Worm (Caenorhabditis elegans) whole organism, mixed stage, embryonic: ENCODE data around the gene bus-19.

Source experiments
- M03D4.4 ChIP-seq: sonication (generic microtip); optimal IDR thresholded peaks from 2 replicates; lab custom pipeline; 2017; ENCODE audit warnings: mild to moderate bottlenecking, missing genetic modification characterization, missing compliant biosample characterization
- bed-3 ChIP-seq: fragments of 200-800 bp; sonication (Bioruptor generic); optimal IDR thresholded peaks from 3 replicates; lab custom pipeline; 2018; ENCODE audit warnings: mild to moderate bottlenecking, missing genetic modification characterization, moderate library complexity, missing compliant biosample characterization
- ceh-39 ChIP-seq: fragments of 150-350 bp; optimal IDR thresholded peaks from 2 replicates; lab custom pipeline; 2014; ENCODE audit warnings: missing biosample characterization, missing genetic modification characterization
- ceh-43 ChIP-seq: fragments of 200-800 bp; sonication (Bioruptor generic); optimal IDR thresholded peaks from 2 replicates; lab custom pipeline; 2018; ENCODE audit warnings: mild to moderate bottlenecking, missing genetic modification characterization, moderate library complexity, missing compliant biosample characterization
- ceh-83 ChIP-seq: fragments of 200-800 bp; sonication (Bioruptor generic); optimal IDR thresholded peaks from 2 replicates; lab custom pipeline; 2018; ENCODE audit warnings: mild to moderate bottlenecking, missing genetic modification characterization, missing compliant biosample characterization
- ces-1 ChIP-seq: fragments of 150-350 bp; optimal IDR thresholded peaks from 2 replicates; lab custom pipeline; 2014; ENCODE audit warnings: missing biosample characterization, missing genetic modification reagents, missing genetic modification characterization
- cnd-1 ChIP-seq: fragments of 200-800 bp; sonication (Bioruptor generic); optimal IDR thresholded peaks from 2 replicates; lab custom pipeline; 2018; ENCODE audit warnings: mild to moderate bottlenecking, missing genetic modification characterization, missing compliant biosample characterization
- drap-1 ChIP-seq: fragments of 200-800 bp; sonication (Bioruptor generic); optimal IDR thresholded peaks from 3 replicates; lab custom pipeline; 2018; ENCODE audit warnings: mild to moderate bottlenecking, missing genetic modification characterization, missing compliant biosample characterization
- elt-1 ChIP-seq: sonication (generic microtip); optimal IDR thresholded peaks from 2 replicates; lab custom pipeline; 2017; ENCODE audit warnings: missing genetic modification characterization, mild to moderate bottlenecking, missing compliant biosample characterization, antibody characterized with exemption, moderate library complexity, borderline replicate concordance; ENCODE audit not compliant: insufficient read depth
- elt-3 ChIP-seq: fragments of 150-350 bp; optimal IDR thresholded peaks from 2 replicates; lab custom pipeline; 2014; ENCODE audit warnings: missing biosample characterization, missing genetic modification characterization
- flh-1 ChIP-seq: fragments of 200-800 bp; sonication (Bioruptor generic); optimal IDR thresholded peaks from 2 replicates; lab custom pipeline; 2018; ENCODE audit warnings: mild to moderate bottlenecking, missing genetic modification characterization, moderate library complexity, missing compliant biosample characterization
- ham-2 ChIP-seq: fragments of 200-800 bp; sonication (Bioruptor generic); optimal IDR thresholded peaks from 2 replicates; lab custom pipeline; 2018; ENCODE audit warnings: mild to moderate bottlenecking, missing genetic modification characterization, missing compliant biosample characterization
- hlh-1 ChIP-seq: fragments of 150-350 bp; optimal IDR thresholded peaks from 2 replicates; lab custom pipeline; 2014; ENCODE audit warnings: missing biosample characterization, missing genetic modification reagents, missing genetic modification characterization
- lin-13 ChIP-seq: fragments of 150-350 bp; optimal IDR thresholded peaks from 2 replicates; lab custom pipeline; 2014; ENCODE audit warnings: missing biosample characterization, missing genetic modification characterization
- lin-32 ChIP-seq: fragments of 200-800 bp; sonication (Bioruptor generic); optimal IDR thresholded peaks from 2 replicates; lab custom pipeline; 2018; ENCODE audit warnings: mild to moderate bottlenecking, missing genetic modification characterization, missing compliant biosample characterization
- lsy-2 ChIP-seq: fragments of 150-350 bp; optimal IDR thresholded peaks from 2 replicates; lab custom pipeline; 2014; ENCODE audit warnings: missing biosample characterization, missing genetic modification characterization
- mep-1 ChIP-seq: fragments of 150-350 bp; optimal IDR thresholded peaks from 2 replicates; lab custom pipeline; 2017; ENCODE audit warnings: missing biosample characterization, missing genetic modification reagents, missing genetic modification characterization, inconsistent platforms
- mls-2 ChIP-seq: sonication (generic microtip); optimal IDR thresholded peaks from 2 replicates; lab custom pipeline; 2016; ENCODE audit warnings: mild to moderate bottlenecking, missing genetic modification characterization, moderate library complexity, missing compliant biosample characterization
- nhr-12 ChIP-seq: fragments of 150-350 bp; optimal IDR thresholded peaks from 2 replicates; lab custom pipeline; 2014; ENCODE audit warnings: missing biosample characterization, missing genetic modification characterization
- nhr-2 ChIP-seq: fragments of 150-350 bp; optimal IDR thresholded peaks from 2 replicates; lab custom pipeline; 2014; ENCODE audit warnings: missing biosample characterization, missing genetic modification characterization
- nhr-28 ChIP-seq: fragments of 150-350 bp; optimal IDR thresholded peaks from 2 replicates; lab custom pipeline; 2014; ENCODE audit warnings: missing biosample characterization, missing genetic modification characterization
- nhr-76 ChIP-seq: sonication (generic microtip); optimal IDR thresholded peaks from 2 replicates; lab custom pipeline; 2017; ENCODE audit warnings: missing biosample characterization, missing genetic modification characterization
- pha-4 ChIP-seq: fragments of 150-350 bp; optimal IDR thresholded peaks from 2 replicates; lab custom pipeline; 2018; ENCODE audit warnings: missing biosample characterization, missing genetic modification reagents, missing genetic modification characterization
- sptf-1 ChIP-seq: sonication (generic microtip); optimal IDR thresholded peaks from 2 replicates; lab custom pipeline; 2017; ENCODE audit warnings: mild to moderate bottlenecking, missing genetic modification characterization, moderate library complexity, missing compliant biosample characterization
- tbx-8 ChIP-seq: fragments of 200-800 bp; sonication (Bioruptor generic); optimal IDR thresholded peaks from 2 replicates; lab custom pipeline; 2018; ENCODE audit warnings: mild to moderate bottlenecking, missing genetic modification characterization, moderate library complexity, missing compliant biosample characterization
- unc-120 ChIP-seq: sonication (generic microtip); optimal IDR thresholded peaks from 2 replicates; lab custom pipeline; 2017; ENCODE audit warnings: missing genetic modification characterization, missing compliant biosample characterization; ENCODE audit not compliant: poor library complexity, severe bottlenecking
- unc-39 ChIP-seq: fragments of 150-350 bp; optimal IDR thresholded peaks from 2 replicates; lab custom pipeline; 2014; ENCODE audit warnings: missing biosample characterization, missing genetic modification characterization
- unc-62 ChIP-seq: fragments of 150-350 bp; optimal IDR thresholded peaks from 2 replicates; lab custom pipeline; 2014; ENCODE audit warnings: missing biosample characterization, missing genetic modification reagents, missing genetic modification characterization
- zip-8 ChIP-seq: fragments of 150-350 bp; optimal IDR thresholded peaks from 2 replicates; lab custom pipeline; 2014; ENCODE audit warnings: missing biosample characterization, missing genetic modification characterization
- ztf-11 ChIP-seq: fragments of 150-350 bp; optimal IDR thresholded peaks from 2 replicates; lab custom pipeline; 2014; ENCODE audit warnings: missing biosample characterization, missing genetic modification characterization

The bus-19 gene

DNA sequence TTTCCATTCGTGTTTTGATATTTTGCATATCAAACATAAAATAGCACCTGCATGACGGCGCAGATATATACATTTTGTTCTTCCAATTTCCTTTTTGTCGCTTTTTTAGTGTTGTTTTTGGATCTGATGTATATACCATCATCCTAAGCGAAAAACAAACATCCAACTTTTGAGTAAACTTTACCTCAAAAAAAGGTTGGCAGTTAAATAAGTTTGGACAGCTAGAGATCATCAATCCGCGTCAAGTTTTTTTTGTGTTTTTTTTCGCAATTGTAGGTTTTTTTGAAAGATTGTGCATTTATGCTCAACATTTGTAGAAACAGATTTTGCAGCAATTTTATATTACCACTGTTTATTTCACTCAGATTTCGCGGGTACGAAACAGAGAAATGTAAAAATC lies at the start of gene bus-19:
TSS of gene bus-19 (plus strand) at position 301 of the 400 bp plus-strand sequence.
- TF ChIP-seq nhr-76 (tag; lab: Kevin White, UChicago), result no peak
- no peak for TF ChIP-seq nhr-2 (tag; lab: Kevin White, UChicago)
- no peak for TF ChIP-seq flh-1 (GFP tag; lab: Kevin White, UChicago)

- TF ChIP-seq hlh-1 (tag; lab: Kevin White, UChicago) (no peak), nhr-28 (tag; lab: Kevin White, UChicago) (no peak), elt-3 (no peak), elt-1 (tag; lab: Kevin White, UChicago) (no peak), pha-4 (tag; lab: Kevin White, UChicago) (no peak), ces-1 (GFP tag; lab: Kevin White, UChicago) (no peak), nhr-12 (tag; lab: Kevin White, UChicago) (no peak), lin-13 (tag; lab: Kevin White, UChicago) (no peak), ztf-11 (tag; lab: Kevin White, UChicago) (no peak), mls-2 (tag; lab: Kevin White, UChicago) (no peak), bed-3 (GFP tag; lab: Kevin White, UChicago) (no peak), tbx-8 (GFP tag; lab: Kevin White, UChicago) (no peak), unc-39 (tag; lab: Kevin White, UChicago) (no peak), lin-32 (GFP tag; lab: Kevin White, UChicago) (no peak), nhr-76 (tag; lab: Kevin White, UChicago) (no peak), ceh-83 (GFP tag; lab: Kevin White, UChicago) (no peak), sptf-1 (no peak), ceh-43 (GFP tag; lab: Kevin White, UChicago) (no peak), lsy-2 (no peak)
These were observed 49.8 kb upstream of the bus-19 start for ce11 chrV:12822065-12822464.

DNA sequence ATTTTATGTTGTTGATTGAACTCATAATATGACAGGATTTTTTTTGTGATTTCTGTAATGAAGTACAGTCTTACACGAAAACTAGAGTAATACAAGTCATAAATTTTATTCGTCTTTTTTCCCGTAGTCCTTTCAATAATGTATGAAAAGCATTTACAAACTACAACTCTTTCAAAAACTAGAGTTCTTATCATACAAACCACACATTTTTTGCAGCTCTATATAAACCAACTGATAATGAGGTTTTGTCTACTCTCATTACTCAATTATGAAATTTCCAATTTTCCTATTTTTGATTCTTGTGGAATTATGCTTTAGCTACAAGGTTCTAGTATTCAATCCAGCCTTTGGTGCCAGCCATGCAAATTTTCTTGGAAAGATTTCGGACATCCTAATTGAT lies 47.1 kb upstream of the bus-19 start, which contains the start of gene ugt-16:
TSS of gene ugt-16 (plus strand) at position 248 of the 400 bp plus-strand sequence.
- TF ChIP-seq mep-1 (tag; lab: Kevin White, UChicago) (no peak), cnd-1 (tag; lab: Kevin White, UChicago) (no peak), ceh-43 (GFP tag; lab: Kevin White, UChicago) (no peak), nhr-28 (tag; lab: Kevin White, UChicago) (no peak), mls-2 (tag; lab: Kevin White, UChicago) (no peak), drap-1 (GFP tag; lab: Kevin White, UChicago) (no peak), unc-62 (GFP tag; lab: Kevin White, UChicago) (no peak), elt-3 (no peak), ztf-11 (tag; lab: Kevin White, UChicago) (no peak), ham-2 (GFP tag; lab: Kevin White, UChicago) (no peak), ceh-39 (tag; lab: Kevin White, UChicago) (no peak), ces-1 (GFP tag; lab: Kevin White, UChicago) (no peak), zip-8 (no peak), M03D4.4 (no peak), unc-120 (no peak), unc-39 (tag; lab: Kevin White, UChicago) (no peak)

- TF ChIP-seq flh-1 (GFP tag; lab: Kevin White, UChicago) (no peak), drap-1 (GFP tag; lab: Kevin White, UChicago) (no peak)
These were observed 44.6 kb upstream of the bus-19 start, which contains the start of gene ugt-15 for ce11 chrV:12827219-12827618. Gene ugt-15 (plus strand): TSS chrV:12827519.

DNA sequence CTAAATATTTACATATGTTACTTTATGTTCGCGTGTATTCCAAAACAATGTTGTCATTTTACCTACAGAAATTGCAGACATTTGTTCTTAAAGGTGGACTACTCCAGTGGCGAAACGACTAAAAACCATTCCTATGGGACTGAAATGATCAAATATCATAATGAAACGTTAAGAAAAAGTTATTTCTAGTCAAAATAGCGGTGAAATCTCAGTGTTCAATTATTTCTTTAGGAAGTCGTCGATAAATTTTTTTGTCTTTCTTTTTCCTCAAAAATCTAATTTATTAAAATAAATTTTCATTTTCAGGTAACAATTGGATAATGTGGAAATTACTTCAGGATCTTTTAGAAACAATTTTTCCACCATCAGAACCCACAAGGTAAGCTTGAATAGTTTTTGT lies 36.5 kb upstream of the bus-19 start, which contains the start of gene C44H9.4:
TSS of gene C44H9.4 (plus strand) at position 301 of the 400 bp plus-strand sequence.
- TF ChIP-seq nhr-12 (tag; lab: Kevin White, UChicago) (no peak), mep-1 (tag; lab: Kevin White, UChicago) (no peak), zip-8 (no peak), ceh-83 (GFP tag; lab: Kevin White, UChicago) (no peak), tbx-8 (GFP tag; lab: Kevin White, UChicago) (no peak)
